Fruit fly (Drosophila melanogaster): ENCODE results near the gene ldd.

ldd gene

dm6 chrX:21124176-21124575 lies 742 bp downstream of the ldd start (continued):
- TF ChIP-seq CG10462 (GFP tag; optimal IDR thresholded peaks at IDR 0.05) (peak; percentile 58), CG16815 (GFP tag; optimal IDR thresholded peaks at IDR 0.05) (peak; percentile 40), CG5953 (GFP tag; IDR thresholded peaks at IDR 0.05) (peak; percentile 45; the same call in 1 of the 2 replicates), mirr (GFP tag; optimal IDR thresholded peaks at IDR 0.05) (no peak), MTF-1 (GFP tag; optimal IDR thresholded peaks at IDR 0.05; ENCODE audit: borderline replicate concordance) (no peak), danr (GFP tag; IDR thresholded peaks at IDR 0.05) (no peak), CG14965 (GFP tag; optimal IDR thresholded peaks at IDR 0.05; ENCODE audit: borderline replicate concordance) (no peak), CG11456 (GFP tag; IDR thresholded peaks at IDR 0.05) (no peak), br (optimal IDR thresholded peaks at IDR 0.05) (no peak), sens-2 (GFP tag; IDR thresholded peaks at IDR 0.05) (0 out of 2 replicates have a peak, but pooled peaks have one; percentile 23), ems (GFP tag; optimal IDR thresholded peaks at IDR 0.05) (peak; percentile 44), ato (GFP tag; IDR thresholded peaks at IDR 0.05; ENCODE audit: partially characterized antibody) (no peak), Jarid2 (GFP tag; optimal IDR thresholded peaks at IDR 0.05) (peak; percentile 0), Sry-β (GFP tag; optimal IDR thresholded peaks at IDR 0.05) (no peak), CG31441 (GFP tag; IDR thresholded peaks at IDR 0.05) (peak; percentile 87), CG13287 (GFP tag; IDR thresholded peaks at IDR 0.05; ENCODE audit: partially characterized antibody) (no peak), CG17361 (GFP tag; IDR thresholded peaks at IDR 0.05) (peak; percentile 83; the same call in 2 of the 3 replicates), Ets65A (GFP tag) (peak; percentile 84), hth (optimal IDR thresholded peaks at IDR 0.05) (no peak), Optix (GFP tag; IDR thresholded peaks at IDR 0.05) (no peak), slou (GFP tag; optimal IDR thresholded peaks at IDR 0.05) (peak; percentile 45), shn (GFP tag; optimal IDR thresholded peaks at IDR 0.05) (no peak), Side (GFP tag; optimal IDR thresholded peaks at IDR 0.05) (peak; percentile 12), sqz (GFP tag; optimal IDR thresholded peaks at IDR 0.05) (no peak), repo (GFP tag; optimal IDR thresholded peaks at IDR 0.05) (no peak), CTCF (GFP tag; optimal IDR thresholded peaks at IDR 0.05) (no peak), Tbp (GFP tag; optimal IDR thresholded peaks at IDR 0.05) (no peak), chif (GFP tag; optimal IDR thresholded peaks at IDR 0.05) (peak; percentile 53 to 61), CG4707 (GFP tag; optimal IDR thresholded peaks at IDR 0.05) (no peak), row (GFP tag; IDR thresholded peaks at IDR 0.05) (peak; percentile 77), bbx (GFP tag; IDR thresholded peaks at IDR 0.05; ENCODE audit: partially characterized antibody) (no peak), yki (optimal IDR thresholded peaks at IDR 0.05) (no peak), Pdp1 (GFP tag; optimal IDR thresholded peaks at IDR 0.05) (peak; percentile 35 to 61), CG4424 (GFP tag; optimal IDR thresholded peaks at IDR 0.05) (peak; percentile 61), Lim3 (GFP tag; IDR thresholded peaks at IDR 0.05) (no peak), CG1603 (tag; optimal IDR thresholded peaks at IDR 0.05) (peak; percentile 79), HLH54F (GFP tag; optimal IDR thresholded peaks at IDR 0.05) (peak; percentile 22), CG17359 (tag; optimal IDR thresholded peaks at IDR 0.05) (peak; percentile 73), gem (tag; optimal IDR thresholded peaks at IDR 0.05) (peak; percentile 89), lab (GFP tag; optimal IDR thresholded peaks at IDR 0.05) (peak; percentile 68), Dfd (GFP tag; optimal IDR thresholded peaks at IDR 0.05) (no peak), lov (optimal IDR thresholded peaks at IDR 0.05) (no peak), lov (GFP tag; IDR thresholded peaks at IDR 0.05) (0 out of 3 replicates have a peak, but pooled peaks have one; percentile 37), schlank (tag; optimal IDR thresholded peaks at IDR 0.05) (peak; percentile 13), CG4820 (GFP tag; optimal IDR thresholded peaks at IDR 0.05) (peak; percentile 50), Dek (tag; optimal IDR thresholded peaks at IDR 0.05) (no peak), eyg (GFP tag; optimal IDR thresholded peaks at IDR 0.05) (no peak), CG17829 (tag; optimal IDR thresholded peaks at IDR 0.05) (peak; percentile 79), HHEX (GFP tag; optimal IDR thresholded peaks at IDR 0.05) (peak; percentile 54), Dip2 (GFP tag; IDR thresholded peaks at IDR 0.05) (no peak), CG17612 (GFP tag; IDR thresholded peaks at IDR 0.05) (peak; percentile 51; the same call in 1 of the 2 replicates), crc (GFP tag; optimal IDR thresholded peaks at IDR 0.05) (no peak), CG7357 (GFP tag; IDR thresholded peaks at IDR 0.05) (peak; percentile 57; the same call in 1 of the 3 replicates)
